Worm (Caenorhabditis elegans) whole organism, young adult: ENCODE measurements around the gene T28H10.2.

Experiments used
- D2030.7 ChIP-seq: fragments of 200-800 bp; sonication (Bioruptor generic); IDR thresholded peaks from 2 replicates; pipeline ENCODE4 v1.3.6; 2022; ENCODE audit warnings: missing genetic modification reagents, missing genetic modification characterization, missing compliant biosample characterization
- attf-5 ChIP-seq: fragments of 200-800 bp; sonication (Bioruptor generic); optimal IDR thresholded peaks from 2 replicates; lab custom pipeline; 2018; ENCODE audit warnings: mild to moderate bottlenecking, missing genetic modification characterization, missing compliant biosample characterization
- bed-1 ChIP-seq: fragments of 200-800 bp; sonication (Bioruptor generic); IDR thresholded peaks from 2 replicates; pipeline ENCODE4 v1.3.6; 2022; ENCODE audit warnings: missing genetic modification reagents, missing genetic modification characterization, missing compliant biosample characterization
- ceh-58 ChIP-seq: fragments of 200-800 bp; sonication (Bioruptor generic); IDR thresholded peaks from 2 replicates; pipeline ENCODE4 v1.3.6; 2022; ENCODE audit warnings: missing genetic modification characterization, missing compliant biosample characterization
- ekl-4 ChIP-seq: fragments of 200-800 bp; sonication (Bioruptor generic); IDR thresholded peaks from 2 replicates; pipeline ENCODE4 v1.3.6; 2022; ENCODE audit warnings: missing genetic modification reagents, missing genetic modification characterization, missing compliant biosample characterization
- ets-4 ChIP-seq: fragments of 200-800 bp; sonication (Bioruptor generic); optimal IDR thresholded peaks from 2 replicates; lab custom pipeline; 2018; ENCODE audit warnings: mild to moderate bottlenecking, missing genetic modification characterization, missing compliant biosample characterization
- lin-54 ChIP-seq: fragments of 200-800 bp; sonication (Bioruptor generic); optimal IDR thresholded peaks from 2 replicates; lab custom pipeline; 2018; ENCODE audit warnings: mild to moderate bottlenecking, missing genetic modification characterization, missing compliant biosample characterization
- nhr-27 ChIP-seq: fragments of 200-800 bp; sonication (Bioruptor generic); optimal IDR thresholded peaks from 2 replicates; lab custom pipeline; 2018; ENCODE audit warnings: mild to moderate bottlenecking, missing genetic modification characterization, moderate library complexity, missing compliant biosample characterization
- pha-4 ChIP-seq: fragments of 150-350 bp; sonication (generic microtip); optimal IDR thresholded peaks from 2 replicates; lab custom pipeline; 2014; ENCODE audit warnings: missing biosample characterization, missing genetic modification reagents, missing genetic modification characterization

- TF ChIP-seq pha-4 (tag; lab: Kevin White, UChicago), result no peak
- TF ChIP-seq attf-5 (GFP tag; lab: Kevin White, UChicago), result no peak
- TF ChIP-seq ekl-4 (GFP tag; lab: Robert Waterston, UW), result no peak
- no peak for TF ChIP-seq nhr-27 (tag; lab: Kevin White, UChicago)
- no peak for TF ChIP-seq D2030.7 (GFP tag; lab: Robert Waterston, UW)
- no peak for TF ChIP-seq ets-4 (GFP tag; lab: Kevin White, UChicago)
- TF ChIP-seq bed-1 (GFP tag; lab: Robert Waterston, UW), result no peak
- TF ChIP-seq ceh-58 (GFP tag; lab: Robert Waterston, UW), result no peak
- TF ChIP-seq lin-54 (GFP tag; lab: Kevin White, UChicago), result no peak
Measured at ce11 chrV:12511946-12512345, 803 bp downstream of the T28H10.2 start.
